Worm (Caenorhabditis elegans) whole organism, L4 larva: ENCODE measurements around the gene mbl-1.

Experiments used
- F10B5.3 ChIP-seq: sonication (generic microtip); optimal IDR thresholded peaks from 2 replicates; lab custom pipeline; 2016; ENCODE audit warnings: mild to moderate bottlenecking, missing genetic modification characterization, missing compliant biosample characterization
- F44E2.7 ChIP-seq: fragments of 200-800 bp; sonication (Bioruptor generic); IDR thresholded peaks from 2 replicates; pipeline ENCODE4 v2.1.2; 2022; ENCODE audit warnings: missing genetic modification characterization, missing compliant biosample characterization
- T20F7.1 ChIP-seq: fragments of 200-800 bp; sonication (Bioruptor generic); optimal IDR thresholded peaks from 2 replicates; lab custom pipeline; 2018; ENCODE audit warnings: mild to moderate bottlenecking, missing genetic modification characterization, missing compliant biosample characterization
- T26A8.4 ChIP-seq: fragments of 200-800 bp; sonication (Bioruptor generic); IDR thresholded peaks from 2 replicates; pipeline ENCODE4 v1.3.6; 2022; ENCODE audit warnings: missing genetic modification characterization, missing compliant biosample characterization
- Y75B8A.6 ChIP-seq: fragments of 200-800 bp; sonication (Bioruptor generic); IDR thresholded peaks from 2 replicates; pipeline ENCODE4 v1.3.6; 2022; ENCODE audit warnings: missing genetic modification reagents, missing genetic modification characterization, missing compliant biosample characterization
- ZK337.2 ChIP-seq: fragments of 200-800 bp; sonication (Bioruptor generic); IDR thresholded peaks from 2 replicates; pipeline ENCODE4 v1.3.6; 2022; ENCODE audit warnings: missing genetic modification reagents, missing genetic modification characterization, missing compliant biosample characterization
- aha-1 ChIP-seq: fragments of 150-350 bp; peaks from one replicate; lab custom pipeline; 2014; ENCODE audit warnings: missing biosample characterization, missing genetic modification characterization
- aly-2 ChIP-seq: sonication (generic microtip); optimal IDR thresholded peaks from 2 replicates; lab custom pipeline; 2018; ENCODE audit warnings: missing biosample characterization, missing genetic modification characterization
- arid-1 ChIP-seq: fragments of 200-800 bp; sonication (Bioruptor generic); conservative IDR thresholded peaks from 2 replicates; pipeline ENCODE4 v1.3.6; 2022; ENCODE audit warnings: missing genetic modification reagents, missing genetic modification characterization, missing compliant biosample characterization
- ceh-20 ChIP-seq: fragments of 200-800 bp; sonication (Bioruptor generic); IDR thresholded peaks from 2 replicates; pipeline ENCODE4 v1.3.6; 2022; ENCODE audit warnings: missing genetic modification reagents, missing genetic modification characterization, missing compliant biosample characterization
- ceh-32 ChIP-seq: sonication (generic microtip); optimal IDR thresholded peaks from 2 replicates; lab custom pipeline; 2016; ENCODE audit warnings: mild to moderate bottlenecking, missing genetic modification characterization, missing compliant biosample characterization; ENCODE audit not compliant: poor library complexity
- ceh-44 ChIP-seq: fragments of 200-800 bp; sonication (Bioruptor generic); IDR thresholded peaks from 2 replicates; pipeline ENCODE4 v1.3.6; 2022; ENCODE audit warnings: missing genetic modification reagents, missing genetic modification characterization, missing compliant biosample characterization
- ctbp-1 ChIP-seq: fragments of 200-800 bp; sonication (Bioruptor generic); IDR thresholded peaks from 2 replicates; pipeline ENCODE4 v1.3.6; 2022; ENCODE audit warnings: missing genetic modification reagents, missing genetic modification characterization, missing compliant biosample characterization
- daf-12 ChIP-seq: fragments of 150-350 bp; optimal IDR thresholded peaks from 2 replicates; lab custom pipeline; 2014; ENCODE audit warnings: missing biosample characterization, missing genetic modification reagents, missing genetic modification characterization
- daf-16 ChIP-seq, 3 experiments: sonication (generic microtip); optimal IDR thresholded peaks; 2 replicates each; lab custom pipeline; 2016 to 2017; ENCODE audit warnings: missing genetic modification characterization in 3 of 3, missing genetic modification reagents in 3 of 3, mild to moderate bottlenecking in 2 of 3, missing compliant biosample characterization in 2 of 3, missing biosample characterization in 1 of 3, moderate library complexity in 1 of 3
- dmd-8 ChIP-seq: fragments of 200-800 bp; sonication (Bioruptor generic); IDR thresholded peaks from 2 replicates; pipeline ENCODE4 v1.3.6; 2022; ENCODE audit warnings: missing genetic modification characterization, missing compliant biosample characterization
- dmd-9 ChIP-seq: fragments of 200-800 bp; sonication (Bioruptor generic); IDR thresholded peaks from 2 replicates; pipeline ENCODE4 v1.3.6; 2022; ENCODE audit warnings: missing genetic modification reagents, missing genetic modification characterization, missing compliant biosample characterization
- egl-27 ChIP-seq: sonication (generic microtip); optimal IDR thresholded peaks from 3 replicates; lab custom pipeline; 2017; ENCODE audit warnings: missing biosample characterization, missing genetic modification reagents, missing genetic modification characterization
- fkh-10 ChIP-seq: fragments of 150-350 bp; optimal IDR thresholded peaks from 2 replicates; lab custom pipeline; 2014; ENCODE audit warnings: missing biosample characterization, missing genetic modification reagents, missing genetic modification characterization
- hlh-11 ChIP-seq: fragments of 200-800 bp; sonication (Bioruptor generic); optimal IDR thresholded peaks from 2 replicates; lab custom pipeline; 2018; ENCODE audit warnings: mild to moderate bottlenecking, missing genetic modification characterization, missing compliant biosample characterization
- jun-1 ChIP-seq: fragments of 150-350 bp; optimal IDR thresholded peaks from 2 replicates; lab custom pipeline; 2014; ENCODE audit warnings: missing biosample characterization, missing genetic modification reagents, missing genetic modification characterization
- lin-13 ChIP-seq: fragments of 150-350 bp; optimal IDR thresholded peaks from 2 replicates; lab custom pipeline; 2014; ENCODE audit warnings: missing biosample characterization, missing genetic modification reagents, missing genetic modification characterization
- lin-38 ChIP-seq: fragments of 200-800 bp; sonication (Bioruptor generic); IDR thresholded peaks from 2 replicates; pipeline ENCODE4 v1.3.6; 2022; ENCODE audit warnings: missing genetic modification reagents, missing genetic modification characterization, missing compliant biosample characterization
- lsy-2 ChIP-seq, 2 experiments: fragments of 150-350 bp in 1 of 2; sonication (generic microtip) in 1 of 2; optimal IDR thresholded peaks; 2 replicates each; lab custom pipeline; 2014 to 2017; ENCODE audit warnings: missing biosample characterization in 2 of 2, missing genetic modification characterization in 2 of 2
- madf-5 ChIP-seq, 2 experiments: fragments of 200-800 bp; sonication (Bioruptor generic); IDR thresholded peaks; 2 replicates each; pipeline ENCODE4 v1.3.6; 2022; ENCODE audit warnings: missing compliant biosample characterization in 2 of 2, missing genetic modification characterization in 2 of 2
- mep-1 ChIP-seq: fragments of 150-350 bp; sonication (generic microtip); optimal IDR thresholded peaks from 3 replicates; lab custom pipeline; 2014; ENCODE audit warnings: missing biosample characterization, missing genetic modification characterization
- mxl-3 ChIP-seq: fragments of 200-800 bp; sonication (Bioruptor generic); optimal IDR thresholded peaks from 2 replicates; lab custom pipeline; 2018; ENCODE audit warnings: mild to moderate bottlenecking, missing genetic modification characterization, missing compliant biosample characterization
- nhr-10 ChIP-seq: fragments of 150-350 bp; optimal IDR thresholded peaks from 2 replicates; lab custom pipeline; 2014; ENCODE audit warnings: missing biosample characterization, missing genetic modification characterization
- nhr-11 ChIP-seq: fragments of 150-350 bp; optimal IDR thresholded peaks from 2 replicates; lab custom pipeline; 2014; ENCODE audit warnings: missing biosample characterization, missing genetic modification characterization
- nhr-111 ChIP-seq: fragments of 200-800 bp; sonication (Bioruptor generic); optimal IDR thresholded peaks from 2 replicates; lab custom pipeline; 2018; ENCODE audit warnings: mild to moderate bottlenecking, missing genetic modification characterization, missing compliant biosample characterization
- nhr-25 ChIP-seq: sonication (generic microtip); optimal IDR thresholded peaks from 2 replicates; lab custom pipeline; 2017; ENCODE audit warnings: missing genetic modification characterization, mild to moderate bottlenecking, missing compliant biosample characterization, antibody characterized with exemption, moderate library complexity, borderline replicate concordance; ENCODE audit not compliant: insufficient read depth
- nhr-28 ChIP-seq: fragments of 150-350 bp; optimal IDR thresholded peaks from 2 replicates; lab custom pipeline; 2014; ENCODE audit warnings: missing biosample characterization, missing genetic modification characterization
- nhr-41 ChIP-seq: fragments of 200-800 bp; sonication (Bioruptor generic); IDR thresholded peaks from 2 replicates; pipeline ENCODE4 v1.3.6; 2022; ENCODE audit warnings: missing genetic modification reagents, missing genetic modification characterization, missing compliant biosample characterization
- nhr-42 ChIP-seq: fragments of 200-800 bp; sonication (Bioruptor generic); IDR thresholded peaks from 2 replicates; pipeline ENCODE4 v1.3.6; 2022; ENCODE audit warnings: missing genetic modification characterization, missing compliant biosample characterization
- nhr-6 ChIP-seq: fragments of 150-350 bp; optimal IDR thresholded peaks from 2 replicates; lab custom pipeline; 2014; ENCODE audit warnings: missing biosample characterization, missing genetic modification characterization
- pha-4 ChIP-seq, 2 experiments: fragments of 150-350 bp in 1 of 2; fragments of 200-800 bp in 1 of 2; sonication (Bioruptor generic) in 1 of 2; IDR thresholded peaks in 1 of 2; optimal IDR thresholded peaks in 1 of 2; 2 replicates each; pipeline versions ENCODE4 v1.3.6 to Lab custom; 2014 to 2022; ENCODE audit warnings: missing genetic modification characterization in 2 of 2, missing genetic modification reagents in 2 of 2, missing biosample characterization in 1 of 2, missing compliant biosample characterization in 1 of 2
- pqm-1 ChIP-seq: sonication (generic microtip); optimal IDR thresholded peaks from 2 replicates; lab custom pipeline; 2017; ENCODE audit warnings: missing biosample characterization, missing genetic modification characterization
- sdz-12 ChIP-seq: fragments of 200-800 bp; sonication (Bioruptor generic); optimal IDR thresholded peaks from 2 replicates; lab custom pipeline; 2018; ENCODE audit warnings: mild to moderate bottlenecking, missing genetic modification characterization, missing compliant biosample characterization
- skn-1 ChIP-seq: fragments of 150-350 bp; optimal IDR thresholded peaks from 2 replicates; lab custom pipeline; 2014; ENCODE audit warnings: missing biosample characterization, missing genetic modification characterization
- spr-1 ChIP-seq: sonication (generic microtip); optimal IDR thresholded peaks from 2 replicates; lab custom pipeline; 2016; ENCODE audit warnings: mild to moderate bottlenecking, missing genetic modification characterization, missing compliant biosample characterization
- spr-3 ChIP-seq: fragments of 200-800 bp; sonication (Bioruptor generic); optimal IDR thresholded peaks from 2 replicates; lab custom pipeline; 2018; ENCODE audit warnings: mild to moderate bottlenecking, missing genetic modification characterization, missing compliant biosample characterization
- unc-130 ChIP-seq: sonication (generic microtip); optimal IDR thresholded peaks from 2 replicates; lab custom pipeline; 2016; ENCODE audit warnings: missing genetic modification reagents, missing genetic modification characterization, missing compliant biosample characterization
- unc-39 ChIP-seq: sonication (generic microtip); optimal IDR thresholded peaks from 2 replicates; lab custom pipeline; 2017; ENCODE audit warnings: missing biosample characterization, missing genetic modification characterization
- vab-7 ChIP-seq: fragments of 200-800 bp; sonication (Bioruptor generic); IDR thresholded peaks from 2 replicates; pipeline ENCODE4 v1.3.6; 2022; ENCODE audit warnings: missing genetic modification reagents, missing genetic modification characterization, missing compliant biosample characterization
- zfp-2 ChIP-seq: sonication (generic microtip); optimal IDR thresholded peaks from 2 replicates; lab custom pipeline; 2016; ENCODE audit warnings: mild to moderate bottlenecking, missing genetic modification characterization, missing compliant biosample characterization
- zfp-3 ChIP-seq: fragments of 200-800 bp; sonication (Bioruptor generic); conservative IDR thresholded peaks from 2 replicates; pipeline ENCODE4 v1.3.6; 2022; ENCODE audit warnings: missing genetic modification reagents, missing genetic modification characterization, missing compliant biosample characterization
- zip-11 ChIP-seq: fragments of 200-800 bp; sonication (Bioruptor generic); IDR thresholded peaks from 2 replicates; pipeline ENCODE4 v1.3.6; 2022; ENCODE audit warnings: missing genetic modification characterization, missing compliant biosample characterization
- zip-2 ChIP-seq: fragments of 150-350 bp; optimal IDR thresholded peaks from 2 replicates; lab custom pipeline; 2014; ENCODE audit warnings: missing biosample characterization, missing genetic modification characterization

mbl-1 gene

ce11 chrX:16929560-16930332 lies 48.7 kb upstream of the mbl-1 start (continued):
- TF ChIP-seq unc-39 (no peak), T26A8.4 (GFP tag; lab: Robert Waterston, UW) (peak; percentile 96), zip-11 (GFP tag; lab: Robert Waterston, UW) (no peak), fkh-10 (GFP tag; lab: Kevin White, UChicago) (peak; percentile 81), lin-13 (GFP tag; lab: Kevin White, UChicago) (peak; percentile 95), nhr-41 (GFP tag; lab: Robert Waterston, UW) (peak; percentile 16; the same call in 1 of the 2 replicates), spr-1 (tag; lab: Kevin White, UChicago) (peak; percentile 91), egl-27 (tag; lab: Kevin White, UChicago) (peak; percentile 87), aha-1 (tag; lab: Kevin White, UChicago) (peak; percentile 98), arid-1 (no peak; the same call in none of the 2 replicates), dmd-8 (GFP tag; lab: Robert Waterston, UW) (0 out of 2 replicates have a peak, but pooled peaks have one; percentile 21), zfp-3 (GFP tag; lab: Robert Waterston, UW) (peak; percentile 85), hlh-11 (peak; percentile 100), pqm-1 (tag; lab: Kevin White, UChicago) (peak; percentile 6), nhr-6 (tag; lab: Kevin White, UChicago) (peak; percentile 98), unc-130 (GFP tag; lab: Kevin White, UChicago) (no peak), nhr-11 (tag; lab: Kevin White, UChicago) (peak; percentile 99), daf-12 (tag; lab: Kevin White, UChicago) (peak; percentile 2), ctbp-1 (peak; percentile 96), aly-2 (tag; lab: Kevin White, UChicago) (no peak), nhr-10 (tag; lab: Kevin White, UChicago) (peak; percentile 85), F44E2.7 (GFP tag; lab: Robert Waterston, UW) (no peak), skn-1 (tag; lab: Kevin White, UChicago) (peak; percentile 45), pha-4 (GFP tag; IDR thresholded peaks at IDR 0.05; lab: Robert Waterston, UW) (peak; percentile 88), pha-4 (tag; optimal IDR thresholded peaks at IDR 0.05; lab: Kevin White, UChicago) (peak; percentile 36), jun-1 (tag; lab: Kevin White, UChicago) (peak; percentile 92), mep-1 (tag; lab: Kevin White, UChicago) (peak; percentile 99), zfp-2 (peak; percentile 76), nhr-111 (GFP tag; lab: Kevin White, UChicago) (no peak), mxl-3 (GFP tag; lab: Kevin White, UChicago) (peak; percentile 82), nhr-25 (peak; percentile 97), T20F7.1 (GFP tag; lab: Kevin White, UChicago) (peak; percentile 86), sdz-12 (GFP tag; lab: Kevin White, UChicago) (peak; percentile 21), vab-7 (GFP tag; lab: Robert Waterston, UW) (peak; percentile 85), daf-16 (GFP tag; optimal IDR thresholded peaks at IDR 0.05; lab: Kevin White, UChicago) (peak; percentile 48 to 96), daf-16 (tag; optimal IDR thresholded peaks at IDR 0.05; lab: Kevin White, UChicago) (peak; percentile 86), F10B5.3 (tag; lab: Kevin White, UChicago) (peak; percentile 90), nhr-42 (GFP tag; lab: Robert Waterston, UW) (peak; percentile 91), madf-5 (GFP tag; IDR thresholded peaks at IDR 0.05; lab: Robert Waterston, UW) (0 out of 4 replicates have a peak, but pooled peaks of 1 of the 2 experiments have one; percentile 29), nhr-28 (tag; lab: Kevin White, UChicago) (peak; percentile 99), ceh-20 (peak; percentile 98), zip-2 (tag; lab: Kevin White, UChicago) (peak; percentile 77), lsy-2 (tag; optimal IDR thresholded peaks at IDR 0.05; lab: Kevin White, UChicago) (peak; percentile 90 to 95), ceh-32 (peak; percentile 77), lin-38 (GFP tag; lab: Robert Waterston, UW) (peak; percentile 71), Y75B8A.6 (GFP tag; lab: Robert Waterston, UW) (0 out of 2 replicates have a peak, but pooled peaks have one; percentile 29), ceh-44 (GFP tag; lab: Robert Waterston, UW) (no peak), spr-3 (peak; percentile 74), ZK337.2 (GFP tag; lab: Robert Waterston, UW) (0 out of 2 replicates have a peak, but pooled peaks have one; percentile 21), dmd-9 (peak; percentile 76; the same call in 1 of the 2 replicates)
